Worm (Caenorhabditis elegans) whole organism, young adult: ENCODE data around the gene W03F8.4.

Experiments
- B0035.1 ChIP-seq: sonication (generic microtip); optimal IDR thresholded peaks from 2 replicates; lab custom pipeline; 2016; ENCODE audit warnings: missing genetic modification characterization, mild to moderate bottlenecking, missing compliant biosample characterization, missing genotype, missing genetic modification reagents
- B0261.1 ChIP-seq: sonication (generic microtip); optimal IDR thresholded peaks from 2 replicates; lab custom pipeline; 2016; ENCODE audit warnings: mild to moderate bottlenecking, missing genetic modification characterization, moderate library complexity, missing compliant biosample characterization
- C06A6.2 ChIP-seq: fragments of 200-800 bp; sonication (Bioruptor generic); conservative IDR thresholded peaks from 2 replicates; pipeline ENCODE4 v1.3.6; 2022; ENCODE audit warnings: missing genetic modification characterization, missing compliant biosample characterization
- C17E4.6 ChIP-seq: fragments of 200-800 bp; sonication (Bioruptor generic); IDR thresholded peaks from 2 replicates; pipeline ENCODE4 v1.3.6; 2022; ENCODE audit warnings: missing genetic modification reagents, missing genetic modification characterization, missing compliant biosample characterization
- D2030.7 ChIP-seq: fragments of 200-800 bp; sonication (Bioruptor generic); IDR thresholded peaks from 2 replicates; pipeline ENCODE4 v1.3.6; 2022; ENCODE audit warnings: missing genetic modification reagents, missing genetic modification characterization, missing compliant biosample characterization
- F10E7.11 ChIP-seq: sonication (generic microtip); optimal IDR thresholded peaks from 2 replicates; lab custom pipeline; 2017; ENCODE audit warnings: mild to moderate bottlenecking, missing genetic modification characterization, moderate library complexity, missing compliant biosample characterization
- F22D6.2 ChIP-seq: sonication (generic microtip); optimal IDR thresholded peaks from 2 replicates; lab custom pipeline; 2016; ENCODE audit warnings: mild to moderate bottlenecking, missing genetic modification characterization, missing compliant biosample characterization
- F23B12.7 ChIP-seq: sonication (generic microtip); optimal IDR thresholded peaks from 2 replicates; lab custom pipeline; 2017; ENCODE audit warnings: missing genetic modification characterization, mild to moderate bottlenecking, missing compliant biosample characterization, antibody characterized with exemption, moderate library complexity; ENCODE audit not compliant: insufficient read depth
- F52B5.7 ChIP-seq: sonication (generic microtip); optimal IDR thresholded peaks from 2 replicates; lab custom pipeline; 2016; ENCODE audit warnings: mild to moderate bottlenecking, missing genetic modification characterization, missing compliant biosample characterization
- F57A8.1 ChIP-seq: fragments of 200-800 bp; sonication (Bioruptor generic); optimal IDR thresholded peaks from 2 replicates; lab custom pipeline; 2018; ENCODE audit warnings: mild to moderate bottlenecking, missing genetic modification characterization, moderate library complexity, missing compliant biosample characterization
- F57C9.4 ChIP-seq: sonication (generic microtip); optimal IDR thresholded peaks from 2 replicates; lab custom pipeline; 2017; ENCODE audit warnings: mild to moderate bottlenecking, missing genetic modification characterization, missing compliant biosample characterization
- K11D2.4 ChIP-seq: fragments of 200-800 bp; sonication (Bioruptor generic); IDR thresholded peaks from 2 replicates; pipeline ENCODE4 v1.3.6; 2022; ENCODE audit warnings: missing genetic modification reagents, missing genetic modification characterization, missing compliant biosample characterization
- T07F8.4 ChIP-seq: sonication (generic microtip); optimal IDR thresholded peaks from 2 replicates; lab custom pipeline; 2016; ENCODE audit warnings: mild to moderate bottlenecking, missing genetic modification characterization, moderate library complexity, missing compliant biosample characterization
- Y53G8AR.9 ChIP-seq: fragments of 200-800 bp; sonication (Bioruptor generic); conservative IDR thresholded peaks from 2 replicates; pipeline ENCODE4 v1.3.6; 2022; ENCODE audit warnings: missing genetic modification reagents, missing genetic modification characterization, missing compliant biosample characterization
- akir-1 ChIP-seq: fragments of 200-800 bp; sonication (Bioruptor generic); optimal IDR thresholded peaks from 2 replicates; lab custom pipeline; 2018; ENCODE audit warnings: mild to moderate bottlenecking, missing genetic modification characterization, moderate library complexity, missing compliant biosample characterization
- ama-1 ChIP-seq, 3 experiments: fragments of 150-350 bp in 1 of 3; sonication (generic microtip) in 2 of 3; optimal IDR thresholded peaks; 2 replicates each; lab custom pipeline; 2014 to 2018; ENCODE audit warnings: missing biosample characterization in 2 of 3, missing genetic modification characterization in 2 of 3, missing genetic modification reagents in 2 of 3
- aptf-3 ChIP-seq: fragments of 200-800 bp; sonication (Bioruptor generic); IDR thresholded peaks from 2 replicates; pipeline ENCODE4 v1.3.6; 2022; ENCODE audit warnings: missing genetic modification characterization, missing compliant biosample characterization
- ceh-100 ChIP-seq: fragments of 200-800 bp; sonication (Bioruptor generic); IDR thresholded peaks from 2 replicates; pipeline ENCODE4 v1.3.6; 2022; ENCODE audit warnings: missing genetic modification reagents, missing genetic modification characterization, missing compliant biosample characterization
- ceh-40 ChIP-seq: fragments of 200-800 bp; sonication (Bioruptor generic); IDR thresholded peaks from 2 replicates; pipeline ENCODE4 v1.3.6; 2022; ENCODE audit warnings: missing genetic modification characterization, missing compliant biosample characterization
- ceh-91 ChIP-seq: fragments of 200-800 bp; sonication (Bioruptor generic); IDR thresholded peaks from 2 replicates; pipeline ENCODE4 v1.3.6; 2022; ENCODE audit warnings: missing genetic modification reagents, missing genetic modification characterization, missing compliant biosample characterization
- chd-7 ChIP-seq: sonication (generic microtip); optimal IDR thresholded peaks from 2 replicates; lab custom pipeline; 2016; ENCODE audit warnings: mild to moderate bottlenecking, missing genetic modification characterization, moderate library complexity, missing compliant biosample characterization
- dpff-1 ChIP-seq: sonication (generic microtip); optimal IDR thresholded peaks from 2 replicates; lab custom pipeline; 2017; ENCODE audit warnings: mild to moderate bottlenecking, missing genetic modification characterization, missing compliant biosample characterization
- efl-1 ChIP-seq: fragments of 150-350 bp; optimal IDR thresholded peaks from 2 replicates; lab custom pipeline; 2014; ENCODE audit warnings: missing biosample characterization, missing genetic modification reagents, missing genetic modification characterization
- ets-4 ChIP-seq: fragments of 200-800 bp; sonication (Bioruptor generic); optimal IDR thresholded peaks from 2 replicates; lab custom pipeline; 2018; ENCODE audit warnings: mild to moderate bottlenecking, missing genetic modification characterization, missing compliant biosample characterization
- hlh-12 ChIP-seq: sonication (generic microtip); optimal IDR thresholded peaks from 2 replicates; lab custom pipeline; 2016; ENCODE audit warnings: missing genetic modification characterization, missing compliant biosample characterization
- hmg-1.2 ChIP-seq: fragments of 200-800 bp; sonication (Bioruptor generic); IDR thresholded peaks from 2 replicates; pipeline ENCODE4 v1.3.6; 2022; ENCODE audit warnings: missing genetic modification reagents, missing genetic modification characterization, missing compliant biosample characterization
- hrde-1 ChIP-seq: sonication (generic microtip); optimal IDR thresholded peaks from 2 replicates; lab custom pipeline; 2016; ENCODE audit warnings: missing genetic modification characterization, mild to moderate bottlenecking, missing compliant biosample characterization, moderate library complexity, missing genotype, missing genetic modification reagents, borderline replicate concordance
- hsf-1 ChIP-seq: fragments of 200-800 bp; sonication (Bioruptor generic); IDR thresholded peaks from 2 replicates; pipeline ENCODE4 v1.3.6; 2022; ENCODE audit warnings: missing genetic modification reagents, missing genetic modification characterization, missing compliant biosample characterization
- lag-1 ChIP-seq: fragments of 200-800 bp; sonication (Bioruptor generic); IDR thresholded peaks from 2 replicates; pipeline ENCODE4 v1.3.6; 2022; ENCODE audit warnings: missing genetic modification reagents, missing genetic modification characterization, missing compliant biosample characterization
- lin-40 ChIP-seq: sonication (generic microtip); optimal IDR thresholded peaks from 2 replicates; lab custom pipeline; 2016; ENCODE audit warnings: missing genetic modification characterization, mild to moderate bottlenecking, missing compliant biosample characterization, missing genotype, missing genetic modification reagents
- lir-1 ChIP-seq: fragments of 200-800 bp; sonication (Bioruptor generic); conservative IDR thresholded peaks from 2 replicates; pipeline ENCODE4 v1.3.6; 2022; ENCODE audit warnings: missing genetic modification reagents, missing genetic modification characterization, missing compliant biosample characterization
- lsl-1 ChIP-seq: fragments of 200-800 bp; sonication (Bioruptor generic); optimal IDR thresholded peaks from 2 replicates; lab custom pipeline; 2018; ENCODE audit warnings: mild to moderate bottlenecking, missing genetic modification characterization, moderate library complexity, missing compliant biosample characterization
- madf-6 ChIP-seq: fragments of 200-800 bp; sonication (Bioruptor generic); IDR thresholded peaks from 2 replicates; pipeline ENCODE4 v1.3.6; 2022; ENCODE audit warnings: missing genetic modification reagents, missing genetic modification characterization, missing compliant biosample characterization
- mcd-1 ChIP-seq: fragments of 200-800 bp; sonication (Bioruptor generic); IDR thresholded peaks from 2 replicates; pipeline ENCODE4 v1.3.6; 2022; ENCODE audit warnings: missing genetic modification reagents, missing genetic modification characterization, missing compliant biosample characterization
- mel-28 ChIP-seq: sonication (generic microtip); optimal IDR thresholded peaks from 2 replicates; lab custom pipeline; 2016; ENCODE audit warnings: borderline replicate concordance, mild to moderate bottlenecking, missing genetic modification characterization, missing compliant biosample characterization
- mxl-1 ChIP-seq: sonication (generic microtip); optimal IDR thresholded peaks from 2 replicates; lab custom pipeline; 2016; ENCODE audit warnings: missing genetic modification characterization, missing compliant biosample characterization
- nfyb-1 ChIP-seq: fragments of 200-800 bp; sonication (Bioruptor generic); IDR thresholded peaks from 2 replicates; pipeline ENCODE4 v1.3.6; 2022; ENCODE audit warnings: missing genetic modification reagents, missing genetic modification characterization, missing compliant biosample characterization
- pha-4 ChIP-seq: fragments of 150-350 bp; sonication (generic microtip); optimal IDR thresholded peaks from 2 replicates; lab custom pipeline; 2014; ENCODE audit warnings: missing biosample characterization, missing genetic modification reagents, missing genetic modification characterization
- rcor-1 ChIP-seq: fragments of 200-800 bp; sonication (Bioruptor generic); IDR thresholded peaks from 2 replicates; pipeline ENCODE4 v1.3.6; 2022; ENCODE audit warnings: missing genetic modification reagents, missing genetic modification characterization, missing compliant biosample characterization
- rec-8 ChIP-seq, 2 experiments: sonication (generic microtip); optimal IDR thresholded peaks; 2 replicates each; lab custom pipeline; 2016; ENCODE audit warnings: mild to moderate bottlenecking in 2 of 2, missing genetic modification characterization in 2 of 2, missing genetic modification reagents in 2 of 2, missing genotype in 2 of 2, missing biosample characterization in 1 of 2, missing compliant biosample characterization in 1 of 2, moderate library complexity in 1 of 2
- sea-2 ChIP-seq: fragments of 200-800 bp; sonication (Bioruptor generic); IDR thresholded peaks from 2 replicates; pipeline ENCODE4 v1.3.6; 2022; ENCODE audit warnings: missing genetic modification characterization, missing compliant biosample characterization
- snpc-4 ChIP-seq, 5 experiments: fragments of 150-350 bp in 1 of 5; sonication (generic microtip) in 4 of 5; optimal IDR thresholded peaks; 2 replicates each; lab custom pipeline; 2014 to 2018; ENCODE audit warnings: missing genetic modification characterization in 5 of 5, missing biosample characterization in 3 of 5, antibody characterized with exemption in 2 of 5, mild to moderate bottlenecking in 2 of 5, missing compliant biosample characterization in 2 of 5, missing genotype in 2 of 5, moderate library complexity in 2 of 5, missing genetic modification reagents in 1 of 5
- sptf-2 ChIP-seq: fragments of 200-800 bp; sonication (Bioruptor generic); optimal IDR thresholded peaks from 2 replicates; lab custom pipeline; 2018; ENCODE audit warnings: mild to moderate bottlenecking, missing genetic modification characterization, missing compliant biosample characterization
- unc-130 ChIP-seq: sonication (generic microtip); optimal IDR thresholded peaks from 2 replicates; lab custom pipeline; 2016; ENCODE audit warnings: missing genetic modification reagents, missing genetic modification characterization, missing compliant biosample characterization
- zim-3 ChIP-seq: sonication (generic microtip); optimal IDR thresholded peaks from 2 replicates; lab custom pipeline; 2017; ENCODE audit warnings: mild to moderate bottlenecking, missing genetic modification characterization, moderate library complexity, missing compliant biosample characterization
- ztf-22 ChIP-seq: fragments of 200-800 bp; sonication (Bioruptor generic); optimal IDR thresholded peaks from 2 replicates; lab custom pipeline; 2018; ENCODE audit warnings: mild to moderate bottlenecking, missing genetic modification characterization, moderate library complexity, missing compliant biosample characterization
- ztf-28 ChIP-seq: fragments of 200-800 bp; sonication (Bioruptor generic); IDR thresholded peaks from 2 replicates; pipeline ENCODE4 v1.3.6; 2022; ENCODE audit warnings: missing genetic modification reagents, missing genetic modification characterization, missing compliant biosample characterization
- ztf-6 ChIP-seq: fragments of 200-800 bp; sonication (Bioruptor generic); IDR thresholded peaks from 2 replicates; pipeline ENCODE4 v1.3.6; 2022; ENCODE audit warnings: missing genetic modification reagents, missing genetic modification characterization, missing compliant biosample characterization

Gene W03F8.4

DNA sequence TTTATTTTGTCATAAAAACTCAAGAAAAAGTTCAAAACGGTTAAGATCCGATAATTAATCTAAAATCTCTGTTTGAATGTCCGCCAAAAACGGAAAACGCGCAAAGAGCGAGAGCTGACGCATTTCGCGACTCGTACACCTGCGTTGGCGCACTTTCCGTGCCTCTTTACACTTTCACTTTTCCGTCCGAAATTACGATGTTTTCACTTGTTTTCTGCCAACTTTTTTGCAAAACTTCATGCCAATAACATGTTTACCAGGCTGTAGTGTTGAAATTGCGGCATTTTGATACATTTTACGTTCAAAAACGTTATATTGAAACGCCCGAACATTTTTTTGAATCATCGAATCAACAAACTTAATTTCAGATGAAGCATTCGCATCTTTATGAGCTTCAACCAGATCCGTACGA lies at the start of gene W03F8.4 (continued):
- TF ChIP-seq F57A8.1 (GFP tag; lab: Kevin White, UChicago) (no peak), mxl-1 (tag; lab: Kevin White, UChicago) (no peak), ceh-40 (GFP tag; lab: Robert Waterston, UW) (no peak), ztf-6 (no peak), mel-28 (tag; lab: Kevin White, UChicago) (no peak), ceh-100 (GFP tag; lab: Robert Waterston, UW) (peak; percentile 83), lin-40 (tag; lab: Kevin White, UChicago) (peak; percentile 94), snpc-4 (GFP tag; optimal IDR thresholded peaks at IDR 0.05; lab: Kevin White, UChicago) (peak; percentile 88), snpc-4 (tag; optimal IDR thresholded peaks at IDR 0.05; lab: Kevin White, UChicago) (peak; percentile 82 to 95 (median 94)), D2030.7 (GFP tag; lab: Robert Waterston, UW) (peak; percentile 87), aptf-3 (no peak), T07F8.4 (tag; lab: Kevin White, UChicago) (no peak), sptf-2 (GFP tag; lab: Kevin White, UChicago) (no peak), pha-4 (tag; lab: Kevin White, UChicago) (no peak), chd-7 (tag; lab: Kevin White, UChicago) (peak; percentile 36), rcor-1 (peak; percentile 90), unc-130 (GFP tag; lab: Kevin White, UChicago) (peak; percentile 47), sea-2 (GFP tag; lab: Robert Waterston, UW) (no peak), Y53G8AR.9 (GFP tag; lab: Robert Waterston, UW) (peak; percentile 94), madf-6 (peak; percentile 88), K11D2.4 (peak; percentile 91), lir-1 (peak; percentile 77), hlh-12 (tag; lab: Kevin White, UChicago) (no peak), F57C9.4 (no peak), hsf-1 (GFP tag; lab: Robert Waterston, UW) (peak; percentile 75), efl-1 (GFP tag; lab: Kevin White, UChicago) (peak; percentile 91), lag-1 (GFP tag; lab: Robert Waterston, UW) (no peak), rec-8 (tag; optimal IDR thresholded peaks at IDR 0.05; lab: Kevin White, UChicago) (no peak), F23B12.7 (tag; lab: Kevin White, UChicago) (peak; percentile 67), C17E4.6 (GFP tag; lab: Robert Waterston, UW) (peak; percentile 76; the same call in 1 of the 2 replicates), zim-3 (tag; lab: Kevin White, UChicago) (peak; percentile 25), B0261.1 (tag; lab: Kevin White, UChicago) (peak; percentile 0), ets-4 (GFP tag; lab: Kevin White, UChicago) (no peak), F10E7.11 (tag; lab: Kevin White, UChicago) (no peak), lsl-1 (GFP tag; lab: Kevin White, UChicago) (peak; percentile 78), akir-1 (peak; percentile 11), F52B5.7 (no peak), B0035.1 (tag; lab: Kevin White, UChicago) (no peak), nfyb-1 (peak; percentile 89), mcd-1 (GFP tag; lab: Robert Waterston, UW) (peak; percentile 94), ztf-22 (GFP tag; lab: Kevin White, UChicago) (no peak), hmg-1.2 (GFP tag; lab: Robert Waterston, UW) (peak; percentile 68), hrde-1 (tag; lab: Kevin White, UChicago) (peak; percentile 1), F22D6.2 (tag; lab: Kevin White, UChicago) (peak; percentile 54), C06A6.2 (GFP tag; lab: Robert Waterston, UW) (peak; percentile 83), dpff-1 (tag; lab: Kevin White, UChicago) (no peak), ztf-28 (0 out of 2 replicates have a peak, but pooled peaks have one; percentile 76), ceh-91 (GFP tag; lab: Robert Waterston, UW) (peak; percentile 73), ama-1 (optimal IDR thresholded peaks at IDR 0.05; lab: Kevin White, UChicago) (no peak), ama-1 (GFP tag; optimal IDR thresholded peaks at IDR 0.05; lab: Kevin White, UChicago) (no peak)
